Fruit fly (Drosophila melanogaster) whole organism, pupa: ENCODE results near the gene Rcd-1.

Source experiments
- CG10348 ChIP-seq: fragments of 200-800 bp; sonication (Bioruptor generic); IDR thresholded peaks from 2 replicates; pipeline ENCODE4 v1.3.6; 2022; ENCODE audit warnings: missing biosample characterization, missing genetic modification characterization
- CG12605 ChIP-seq: fragments of 200-800 bp; sonication (Bioruptor generic); IDR thresholded peaks from 2 replicates; pipeline ENCODE4 v1.3.6; 2022; ENCODE audit warnings: missing biosample characterization, missing genetic modification characterization
- CG14655 ChIP-seq: fragments of 200-800 bp; sonication (Bioruptor generic); optimal IDR thresholded peaks from 3 replicates; lab custom pipeline; 2017; ENCODE audit warnings: mild to moderate bottlenecking, missing biosample characterization, missing genetic modification reagents, missing genetic modification characterization
- CG8159 ChIP-seq: fragments of 200-800 bp; sonication (Bioruptor generic); optimal IDR thresholded peaks from 3 replicates; lab custom pipeline; 2018; ENCODE audit warnings: missing biosample characterization, mild to moderate bottlenecking, missing genetic modification characterization, moderate library complexity
- CG8301 ChIP-seq: fragments of 200-800 bp; sonication (Bioruptor generic); optimal IDR thresholded peaks from 2 replicates; lab custom pipeline; 2018; ENCODE audit warnings: missing biosample characterization, mild to moderate bottlenecking, missing genetic modification characterization
- EcR ChIP-seq: fragments of 200-800 bp; sonication (Bioruptor generic); optimal IDR thresholded peaks from 3 replicates; lab custom pipeline; 2019; ENCODE audit warnings: missing biosample characterization, missing genetic modification characterization, mild to moderate bottlenecking, moderate library complexity, missing genetic modification reagents
- Pif1B ChIP-seq: fragments of 200-800 bp; sonication (Bioruptor generic); optimal IDR thresholded peaks from 3 replicates; lab custom pipeline; 2016; ENCODE audit warnings: missing biosample characterization, missing genetic modification characterization
- fd96Ca ChIP-seq: fragments of 200-800 bp; sonication (Bioruptor generic); IDR thresholded peaks from 3 replicates; pipeline ENCODE4 v1.3.6; 2022; ENCODE audit warnings: missing biosample characterization, missing genetic modification characterization
- gl ChIP-seq: fragments of 200-800 bp; sonication (Bioruptor generic); optimal IDR thresholded peaks from 2 replicates; lab custom pipeline; 2018; ENCODE audit warnings: missing biosample characterization, mild to moderate bottlenecking, missing genetic modification characterization
- rn ChIP-seq: fragments of 200-800 bp; sonication (Bioruptor generic); IDR thresholded peaks from 2 replicates; pipeline ENCODE4 v1.3.6; 2022; ENCODE audit warnings: missing biosample characterization, missing genetic modification characterization

dm6 chrX:19625405-19625804 lies 13.2 kb upstream of the Rcd-1 start, which contains the start of gene CG14212:
- TF ChIP-seq EcR (GFP tag; lab: Kevin White, UChicago) (no peak), fd96Ca (GFP tag; lab: Robert Waterston, UW) (no peak), CG12605 (no peak), Pif1B (no peak), rn (GFP tag; lab: Robert Waterston, UW) (no peak), CG8159 (tag; lab: Kevin White, UChicago) (no peak), CG8301 (no peak), CG10348 (GFP tag; lab: Robert Waterston, UW) (no peak), CG14655 (GFP tag; lab: Kevin White, UChicago) (no peak), gl (tag; lab: Kevin White, UChicago) (no peak)
